Fruit fly (Drosophila melanogaster): ENCODE data around the gene GstZ2.

GstZ2 gene

DNA sequence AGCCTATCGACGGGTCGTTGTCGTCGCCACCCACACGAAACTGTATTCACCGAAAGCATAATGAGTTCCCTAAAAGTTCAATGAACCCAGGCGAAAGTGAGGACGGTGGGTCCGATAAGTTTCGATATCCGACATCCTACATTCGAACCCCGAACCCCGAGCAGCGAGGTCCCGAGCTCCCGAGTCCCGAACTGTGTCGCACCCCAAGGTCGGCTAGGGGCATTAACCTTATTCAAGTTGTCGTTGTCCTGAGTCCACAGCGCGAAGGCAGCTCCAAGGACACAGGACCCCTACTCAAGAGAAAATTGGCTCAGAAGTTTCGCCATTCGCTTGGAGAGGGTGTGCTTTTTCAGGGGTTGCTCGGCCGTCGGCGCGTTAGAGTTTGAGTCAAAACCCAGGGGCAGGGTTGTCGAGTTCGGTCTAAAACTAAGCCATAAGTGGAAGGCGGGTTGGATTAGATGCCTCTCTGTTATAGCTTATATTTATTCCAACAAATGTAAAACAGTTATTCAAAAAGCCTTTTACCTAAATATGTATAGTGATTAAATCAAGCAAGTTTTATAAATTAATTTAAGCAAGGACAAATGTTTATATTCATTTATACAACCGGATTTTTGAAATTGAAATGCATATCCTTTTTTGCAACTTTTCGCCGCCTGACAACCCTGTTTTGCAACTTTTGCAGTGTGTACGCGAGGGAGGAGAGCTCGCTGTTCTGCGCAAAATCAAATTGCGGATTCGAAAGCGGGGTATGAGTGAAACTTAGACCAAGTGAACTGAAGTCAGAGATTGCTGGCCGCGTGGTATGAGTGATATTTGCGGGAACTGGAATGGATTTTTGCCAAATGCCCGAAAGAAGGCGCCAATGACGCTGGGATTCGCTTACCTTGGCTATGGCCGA lies 817 bp downstream of the GstZ2 start (continued):
- peak; percentile 6 for TF ChIP-seq disco-r (GFP tag; optimal IDR thresholded peaks at IDR 0.05)
- peak; percentile 90 for TF ChIP-seq lab (GFP tag; optimal IDR thresholded peaks at IDR 0.05)
- TF ChIP-seq Doc3 (GFP tag; IDR thresholded peaks at IDR 0.05; ENCODE audit: partially characterized antibody), result no peak
- TF ChIP-seq CG17385 (GFP tag; optimal IDR thresholded peaks at IDR 0.05), result peak; percentile 68
- peak; percentile 69 for TF ChIP-seq bcd (GFP tag; optimal IDR thresholded peaks at IDR 0.05)
- peak; percentile 17 for TF ChIP-seq CG16815 (GFP tag; optimal IDR thresholded peaks at IDR 0.05)
- peak; percentile 42 for TF ChIP-seq CG17829 (tag; optimal IDR thresholded peaks at IDR 0.05)
- TF ChIP-seq CG1647 (GFP tag; optimal IDR thresholded peaks at IDR 0.05), result no peak
- TF ChIP-seq Ets65A (GFP tag), result no peak
- peak; percentile 72 for TF ChIP-seq NfI (GFP tag; optimal IDR thresholded peaks at IDR 0.05)
- peak; percentile 44 for TF ChIP-seq CG8388 (GFP tag; optimal IDR thresholded peaks at IDR 0.05)
- TF ChIP-seq CG16863 (GFP tag; optimal IDR thresholded peaks at IDR 0.05), result peak; percentile 47
- peak; percentile 64; the same call in 1 of the 2 replicates for TF ChIP-seq CG14014 (GFP tag; IDR thresholded peaks at IDR 0.05)
- peak; percentile 9 for TF ChIP-seq kni (GFP tag; optimal IDR thresholded peaks at IDR 0.05)
- no peak for TF ChIP-seq stwl (tag; optimal IDR thresholded peaks at IDR 0.05)
- no peak for TF ChIP-seq CG4707 (GFP tag; optimal IDR thresholded peaks at IDR 0.05)
- peak; percentile 58 for TF ChIP-seq nau (GFP tag; optimal IDR thresholded peaks at IDR 0.05)
- TF ChIP-seq Hmx (GFP tag; optimal IDR thresholded peaks at IDR 0.05), result no peak
- peak; percentile 53 for TF ChIP-seq CG18011 (GFP tag; optimal IDR thresholded peaks at IDR 0.05)
- peak; percentile 49; the same call in 1 of the 3 replicates for TF ChIP-seq CG34422 (GFP tag; IDR thresholded peaks at IDR 0.05)
- TF ChIP-seq CG13894 (tag; optimal IDR thresholded peaks at IDR 0.05), result peak; percentile 88
- no peak for TF ChIP-seq CG14860 (GFP tag; IDR thresholded peaks at IDR 0.05; ENCODE audit: partially characterized antibody)
- peak; percentile 20 for TF ChIP-seq Hr3 (GFP tag; optimal IDR thresholded peaks at IDR 0.05)
- TF ChIP-seq CG15269 (tag; optimal IDR thresholded peaks at IDR 0.05), result peak; percentile 79
- TF ChIP-seq CG10979 (tag; optimal IDR thresholded peaks at IDR 0.05), result peak; percentile 56
- TF ChIP-seq Nf-YA (GFP tag; IDR thresholded peaks at IDR 0.05), result no peak
- TF ChIP-seq ind (GFP tag; optimal IDR thresholded peaks at IDR 0.05), result peak; percentile 69
- TF ChIP-seq CG15479 (GFP tag; optimal IDR thresholded peaks at IDR 0.05), result no peak
- TF ChIP-seq crp (GFP tag; optimal IDR thresholded peaks at IDR 0.05), result no peak
- no peak for TF ChIP-seq gsb-n (tag; optimal IDR thresholded peaks at IDR 0.05)
- TF ChIP-seq Hsf (GFP tag; optimal IDR thresholded peaks at IDR 0.05), result peak; percentile 65
- TF ChIP-seq Dek (tag; optimal IDR thresholded peaks at IDR 0.05), result peak; percentile 68
- TF ChIP-seq tup (GFP tag; optimal IDR thresholded peaks at IDR 0.05), result peak; percentile 52
- peak; percentile 14 for TF ChIP-seq CG1792 (GFP tag; optimal IDR thresholded peaks at IDR 0.05)
- TF ChIP-seq kay (GFP tag; optimal IDR thresholded peaks at IDR 0.05), result no peak
- TF ChIP-seq CG6272 (GFP tag; IDR thresholded peaks at IDR 0.05), result no peak
- TF ChIP-seq B-H2 (GFP tag; optimal IDR thresholded peaks at IDR 0.05), result peak; percentile 81
- no peak for TF ChIP-seq CG31365 (tag; optimal IDR thresholded peaks at IDR 0.05)
- no peak for TF ChIP-seq Abd-B (GFP tag; optimal IDR thresholded peaks at IDR 0.05)
- TF ChIP-seq trem (tag; optimal IDR thresholded peaks at IDR 0.05), result peak; percentile 18
- peak; percentile 46 for TF ChIP-seq schlank (tag; optimal IDR thresholded peaks at IDR 0.05)
- TF ChIP-seq CG1832 (GFP tag; optimal IDR thresholded peaks at IDR 0.05), result no peak
- no peak for TF ChIP-seq corto (GFP tag; optimal IDR thresholded peaks at IDR 0.05)
- 0 out of 2 replicates have a peak, but pooled peaks have one; percentile 28 for TF ChIP-seq wdn (GFP tag; IDR thresholded peaks at IDR 0.05)
- TF ChIP-seq psq (GFP tag; optimal IDR thresholded peaks at IDR 0.05), result no peak
- peak; percentile 59 for TF ChIP-seq Blimp-1 (GFP tag; optimal IDR thresholded peaks at IDR 0.05)
- TF ChIP-seq hth (optimal IDR thresholded peaks at IDR 0.05), result no peak
- peak; percentile 67 for TF ChIP-seq CG9215 (GFP tag; IDR thresholded peaks at IDR 0.05)
